Worm (Caenorhabditis elegans) whole organism, late embryonic: ENCODE results near the gene F52E10.4.

Experiments used
- ceh-2 ChIP-seq: sonication (generic microtip); optimal IDR thresholded peaks from 2 replicates; lab custom pipeline; 2016; ENCODE audit warnings: missing genotype, missing genetic modification characterization, missing compliant biosample characterization
- nhr-11 ChIP-seq: fragments of 150-350 bp; optimal IDR thresholded peaks from 2 replicates; lab custom pipeline; 2014; ENCODE audit warnings: missing biosample characterization, missing genetic modification characterization
- unc-42 ChIP-seq: sonication (generic microtip); optimal IDR thresholded peaks from 2 replicates; lab custom pipeline; 2016; ENCODE audit warnings: missing genotype, missing genetic modification characterization, missing compliant biosample characterization
- unc-86 ChIP-seq: sonication (generic microtip); optimal IDR thresholded peaks from 2 replicates; lab custom pipeline; 2016; ENCODE audit warnings: missing genetic modification characterization, missing compliant biosample characterization

ce11 chrX:16336940-16337339 is 44.1 kb upstream of the F52E10.4 start:
- TF ChIP-seq nhr-11 (tag; lab: Kevin White, UChicago) (no peak), ceh-2 (tag; lab: Kevin White, UChicago) (no peak), unc-42 (tag; lab: Kevin White, UChicago) (no peak), unc-86 (tag; lab: Kevin White, UChicago) (no peak)
